Fruit fly (Drosophila melanogaster) whole organism, embryonic: Measurements from ENCODE around the gene gw.

Experiments used
- CG10267 ChIP-seq: fragments of 200-800 bp; sonication (Bioruptor generic); optimal IDR thresholded peaks from 2 replicates; lab custom pipeline; 2018; ENCODE audit warnings: missing biosample characterization, mild to moderate bottlenecking, missing genetic modification characterization, moderate library complexity
- CG10321 ChIP-seq: fragments of 200-800 bp; sonication (Bioruptor generic); IDR thresholded peaks from 2 replicates; pipeline ENCODE4 v1.3.6; 2022; ENCODE audit warnings: missing biosample characterization, missing genetic modification characterization
- CG11093 ChIP-seq: fragments of 200-800 bp; sonication (Bioruptor generic); IDR thresholded peaks from 3 replicates; pipeline ENCODE4 v1.3.6; 2022; ENCODE audit warnings: missing biosample characterization, missing genetic modification characterization
- CG11723 ChIP-seq: fragments of 200-800 bp; sonication (Bioruptor generic); optimal IDR thresholded peaks from 2 replicates; lab custom pipeline; 2017; ENCODE audit warnings: missing biosample characterization, mild to moderate bottlenecking, missing genetic modification characterization
- CG1233 ChIP-seq: fragments of 200-800 bp; sonication (Bioruptor generic); optimal IDR thresholded peaks from 4 replicates; lab custom pipeline; 2018; ENCODE audit warnings: missing biosample characterization, mild to moderate bottlenecking, missing genetic modification characterization
- CG12769 ChIP-seq: fragments of 200-800 bp; sonication (Bioruptor generic); optimal IDR thresholded peaks from 2 replicates; lab custom pipeline; 2019; ENCODE audit warnings: missing biosample characterization, mild to moderate bottlenecking, missing genetic modification characterization, moderate library complexity
- CG13296 ChIP-seq: fragments of 200-800 bp; sonication (Bioruptor generic); optimal IDR thresholded peaks from 3 replicates; lab custom pipeline; 2018; ENCODE audit warnings: missing biosample characterization, mild to moderate bottlenecking, missing genetic modification characterization
- CG13894 ChIP-seq: fragments of 200-800 bp; sonication (Bioruptor generic); optimal IDR thresholded peaks from 3 replicates; lab custom pipeline; 2018; ENCODE audit warnings: missing biosample characterization, mild to moderate bottlenecking, missing genetic modification characterization, moderate library complexity
- CG1603 ChIP-seq: fragments of 200-800 bp; sonication (Bioruptor generic); optimal IDR thresholded peaks from 2 replicates; lab custom pipeline; 2019; ENCODE audit warnings: missing biosample characterization, mild to moderate bottlenecking, missing genetic modification characterization, moderate library complexity
- CG17359 ChIP-seq: fragments of 200-800 bp; sonication (Bioruptor generic); optimal IDR thresholded peaks from 3 replicates; lab custom pipeline; 2018; ENCODE audit warnings: missing biosample characterization, mild to moderate bottlenecking, missing genetic modification characterization, moderate library complexity
- CG17802 ChIP-seq: fragments of 200-800 bp; sonication (Bioruptor generic); optimal IDR thresholded peaks from 2 replicates; lab custom pipeline; 2018; ENCODE audit warnings: missing biosample characterization, mild to moderate bottlenecking, missing genetic modification characterization, moderate library complexity
- CG17912 ChIP-seq: fragments of 200-800 bp; sonication (Bioruptor generic); optimal IDR thresholded peaks from 2 replicates; lab custom pipeline; 2018; ENCODE audit warnings: missing biosample characterization, mild to moderate bottlenecking, missing genetic modification characterization
- CG18262 ChIP-seq: fragments of 200-800 bp; optimal IDR thresholded peaks from 3 replicates; lab custom pipeline; 2019; ENCODE audit warnings: missing biosample characterization, mild to moderate bottlenecking, missing genetic modification characterization, moderate library complexity
- CG2199 ChIP-seq: fragments of 200-800 bp; sonication (Bioruptor generic); IDR thresholded peaks from 3 replicates; pipeline ENCODE4 v1.3.6; 2022; ENCODE audit warnings: missing biosample characterization, missing genetic modification characterization
- CG30020 ChIP-seq: fragments of 200-800 bp; optimal IDR thresholded peaks from 2 replicates; lab custom pipeline; 2019; ENCODE audit warnings: missing biosample characterization, mild to moderate bottlenecking, missing genetic modification characterization, moderate library complexity
- CG3065 ChIP-seq: fragments of 200-800 bp; sonication (Bioruptor generic); optimal IDR thresholded peaks from 2 replicates; lab custom pipeline; 2016; ENCODE audit warnings: missing biosample characterization, missing genetic modification characterization
- CG33557 ChIP-seq: fragments of 200-800 bp; sonication (Bioruptor generic); optimal IDR thresholded peaks from 2 replicates; lab custom pipeline; 2019; ENCODE audit warnings: missing biosample characterization, mild to moderate bottlenecking, missing genetic modification characterization, moderate library complexity
- CG34376 ChIP-seq: fragments of 200-800 bp; sonication (Bioruptor generic); optimal IDR thresholded peaks from 2 replicates; lab custom pipeline; 2018; ENCODE audit warnings: missing biosample characterization, mild to moderate bottlenecking, missing genetic modification characterization
- CG4424 ChIP-seq: fragments of 200-800 bp; sonication (Bioruptor generic); optimal IDR thresholded peaks from 3 replicates; lab custom pipeline; 2016; ENCODE audit warnings: missing biosample characterization, missing genetic modification characterization
- CG5180 ChIP-seq: fragments of 200-800 bp; sonication (Bioruptor generic); optimal IDR thresholded peaks from 3 replicates; lab custom pipeline; 2017; ENCODE audit warnings: missing biosample characterization, missing genetic modification characterization, mild to moderate bottlenecking, moderate library complexity, missing genetic modification reagents
- CG6254 ChIP-seq: fragments of 200-800 bp; sonication (Bioruptor generic); optimal IDR thresholded peaks from 3 replicates; lab custom pipeline; 2017; ENCODE audit warnings: mild to moderate bottlenecking, missing biosample characterization, missing genetic modification reagents, missing genetic modification characterization
- CG7786 ChIP-seq: fragments of 200-800 bp; sonication (Bioruptor generic); optimal IDR thresholded peaks from 2 replicates; lab custom pipeline; 2016; ENCODE audit warnings: missing biosample characterization, missing genetic modification characterization
- CG8290 ChIP-seq, 3 experiments: fragments of 200-800 bp; sonication (Bioruptor generic); optimal IDR thresholded peaks; 2 replicates each; lab custom pipeline; 2016 to 2019; ENCODE audit warnings: missing biosample characterization in 3 of 3, missing genetic modification characterization in 3 of 3, mild to moderate bottlenecking in 2 of 3, moderate library complexity in 1 of 3
- CkIIα-i1 ChIP-seq: fragments of 200-800 bp; sonication (Bioruptor generic); IDR thresholded peaks from 2 replicates; pipeline ENCODE4 v1.3.6; 2022; ENCODE audit warnings: missing biosample characterization, missing genetic modification characterization
- D19A ChIP-seq: fragments of 200-800 bp; optimal IDR thresholded peaks from 3 replicates; lab custom pipeline; 2019; ENCODE audit warnings: missing biosample characterization, mild to moderate bottlenecking, missing genetic modification characterization, moderate library complexity
- HLHmδ ChIP-seq: fragments of 200-800 bp; sonication (Bioruptor generic); optimal IDR thresholded peaks from 2 replicates; lab custom pipeline; 2018; ENCODE audit warnings: missing biosample characterization, mild to moderate bottlenecking, missing genetic modification characterization, moderate library complexity
- Jarid2 ChIP-seq: fragments of 200-800 bp; sonication (Bioruptor generic); optimal IDR thresholded peaks from 3 replicates; lab custom pipeline; 2017; ENCODE audit warnings: mild to moderate bottlenecking, missing biosample characterization, missing genetic modification reagents, missing genetic modification characterization
- MESR4 ChIP-seq: fragments of 200-800 bp; sonication (Bioruptor generic); optimal IDR thresholded peaks from 2 replicates; lab custom pipeline; 2018; ENCODE audit warnings: missing biosample characterization, mild to moderate bottlenecking, missing genetic modification characterization, moderate library complexity
- Med ChIP-seq: fragments of 200-800 bp; sonication (Bioruptor generic); peaks from one replicate; lab custom pipeline; 2016; ENCODE audit warnings: missing biosample characterization, missing genetic modification characterization, mild to moderate bottlenecking, inconsistent platforms, moderate library complexity
- Pdp1 ChIP-seq, 2 experiments: fragments of 200-800 bp; sonication (Bioruptor generic); optimal IDR thresholded peaks; 3 replicates each; lab custom pipeline; 2016; ENCODE audit warnings: missing biosample characterization in 2 of 2, missing genetic modification characterization in 2 of 2, mild to moderate bottlenecking in 1 of 2, moderate library complexity in 1 of 2
- Six4 ChIP-seq: fragments of 200-800 bp; sonication (Bioruptor generic); optimal IDR thresholded peaks from 2 replicates; lab custom pipeline; 2016; ENCODE audit warnings: missing biosample characterization, missing genetic modification characterization
- Stat92E ChIP-seq, 3 experiments: fragments of >200 bp in 2 of 3; fragments of 200-800 bp in 1 of 3; sonication (Bioruptor generic) in 1 of 3; optimal IDR thresholded peaks; 2 replicates each; lab custom pipeline; 2017 to 2019; ENCODE audit warnings: missing biosample characterization in 3 of 3, missing genetic modification characterization in 3 of 3, mild to moderate bottlenecking in 1 of 3, moderate library complexity in 1 of 3
- cg ChIP-seq: fragments of 200-800 bp; sonication (Bioruptor generic); optimal IDR thresholded peaks from 3 replicates; lab custom pipeline; 2019; ENCODE audit warnings: missing biosample characterization, mild to moderate bottlenecking, missing genetic modification characterization, moderate library complexity
- corto ChIP-seq: fragments of 200-800 bp; sonication (Bioruptor generic); optimal IDR thresholded peaks from 2 replicates; lab custom pipeline; 2016; ENCODE audit warnings: missing biosample characterization, mild to moderate bottlenecking, missing genetic modification characterization, moderate library complexity
- gro ChIP-seq: fragments of 200-800 bp; sonication (Bioruptor generic); optimal IDR thresholded peaks from 2 replicates; lab custom pipeline; 2016; ENCODE audit warnings: missing biosample characterization, missing genetic modification characterization
- insv ChIP-seq, 2 experiments: fragments of 200-800 bp; sonication (Bioruptor generic); optimal IDR thresholded peaks; 3 replicates each; lab custom pipeline; 2016 to 2018; ENCODE audit warnings: missing biosample characterization in 2 of 2, missing genetic modification characterization in 2 of 2
- nom ChIP-seq: fragments of 200-800 bp; sonication (Bioruptor generic); optimal IDR thresholded peaks from 2 replicates; lab custom pipeline; 2017; ENCODE audit warnings: missing biosample characterization, missing genetic modification characterization, mild to moderate bottlenecking, moderate library complexity, missing genetic modification reagents
- odd ChIP-seq: fragments of 200-800 bp; sonication (Bioruptor generic); optimal IDR thresholded peaks from 2 replicates; lab custom pipeline; 2017; ENCODE audit warnings: missing biosample characterization, mild to moderate bottlenecking, missing genetic modification characterization
- pfk ChIP-seq: fragments of 200-800 bp; sonication (Bioruptor generic); optimal IDR thresholded peaks from 2 replicates; lab custom pipeline; 2018; ENCODE audit warnings: missing biosample characterization, mild to moderate bottlenecking, missing genetic modification characterization, moderate library complexity
- pros ChIP-seq: fragments of 200-800 bp; sonication (Bioruptor generic); optimal IDR thresholded peaks from 3 replicates; lab custom pipeline; 2019; ENCODE audit warnings: missing biosample characterization, mild to moderate bottlenecking, missing genetic modification characterization, moderate library complexity
- ranshi ChIP-seq: fragments of 200-800 bp; sonication (Bioruptor generic); IDR thresholded peaks from 2 replicates; pipeline ENCODE4 v1.3.6; 2022; ENCODE audit warnings: missing biosample characterization, missing genetic modification characterization
- sens ChIP-seq: fragments of 200-800 bp; sonication (Bioruptor generic); peaks from one replicate; lab custom pipeline; 2016; ENCODE audit warnings: missing biosample characterization, missing genetic modification characterization
- unc-4 ChIP-seq: fragments of 200-800 bp; sonication (Bioruptor generic); IDR thresholded peaks from 2 replicates; pipeline ENCODE4 v1.3.6; 2022; ENCODE audit warnings: missing biosample characterization, missing genetic modification characterization; ENCODE audit not compliant: partially characterized antibody
- wek ChIP-seq: fragments of 200-800 bp; sonication (Bioruptor generic); optimal IDR thresholded peaks from 3 replicates; lab custom pipeline; 2018; ENCODE audit warnings: missing biosample characterization, mild to moderate bottlenecking, missing genetic modification characterization, moderate library complexity
- zen ChIP-seq: fragments of 200-800 bp; sonication (Bioruptor generic); optimal IDR thresholded peaks from 3 replicates; lab custom pipeline; 2018; ENCODE audit warnings: missing biosample characterization, mild to moderate bottlenecking, missing genetic modification characterization, moderate library complexity

gw gene

dm6 chr4:625898-626644 lies 34.3 kb downstream of the gw start, which contains the start of gene mav:
Gene mav (minus strand): TSS chr4:626031.
- TF ChIP-seq insv (GFP tag; optimal IDR thresholded peaks at IDR 0.05; lab: Kevin White, UChicago) (peak in 1 of 2 experiments; percentile 32), CG30020 (peak; percentile 72), CG6254 (no peak), CG2199 (GFP tag; lab: Robert Waterston, UW) (peak; percentile 93), Med (GFP tag; lab: Kevin White, UChicago) (peak; percentile 52), CG11093 (GFP tag; lab: Robert Waterston, UW) (no peak), CG8290 (GFP tag; optimal IDR thresholded peaks at IDR 0.05; lab: Kevin White, UChicago) (no peak), CG8290 (tag; optimal IDR thresholded peaks at IDR 0.05; lab: Kevin White, UChicago) (peak in 1 of 2 experiments; percentile 62), pros (GFP tag; lab: Kevin White, UChicago) (peak; percentile 74), CG12769 (peak; percentile 61), D19A (tag; lab: Kevin White, UChicago) (peak; percentile 13), CG7786 (GFP tag; lab: Kevin White, UChicago) (no peak), Stat92E (GFP tag; optimal IDR thresholded peaks at IDR 0.05; lab: Kevin White, UChicago) (peak in 1 of 3 experiments; percentile 38), Pdp1 (GFP tag; optimal IDR thresholded peaks at IDR 0.05; lab: Kevin White, UChicago) (peak in 1 of 2 experiments; percentile 90), CG33557 (peak; percentile 41), CG10267 (tag; lab: Kevin White, UChicago) (no peak), CG13894 (tag; lab: Kevin White, UChicago) (peak; percentile 49), CG1603 (peak; percentile 39), CG10321 (GFP tag; lab: Robert Waterston, UW) (peak; percentile 49; the same call in 1 of the 2 replicates), corto (peak; percentile 14), CG1233 (GFP tag; lab: Kevin White, UChicago) (no peak), CG17359 (tag; lab: Kevin White, UChicago) (peak; percentile 0), gro (GFP tag; lab: Kevin White, UChicago) (no peak), cg (GFP tag; lab: Kevin White, UChicago) (peak; percentile 88), Six4 (GFP tag; lab: Kevin White, UChicago) (no peak), Jarid2 (GFP tag; lab: Kevin White, UChicago) (no peak), HLHmδ (GFP tag; lab: Kevin White, UChicago) (no peak), CG17912 (GFP tag; lab: Kevin White, UChicago) (no peak), CG11723 (GFP tag; lab: Kevin White, UChicago) (peak; percentile 56), zen (peak; percentile 46), CG17802 (tag; lab: Kevin White, UChicago) (peak; percentile 48), ranshi (GFP tag; lab: Robert Waterston, UW) (no peak; the same call in 1 of the 2 replicates), MESR4 (GFP tag; lab: Kevin White, UChicago) (peak; percentile 63), wek (GFP tag; lab: Kevin White, UChicago) (peak; percentile 39), CG4424 (no peak), CG34376 (peak; percentile 33), CG13296 (peak; percentile 16), nom (GFP tag; lab: Kevin White, UChicago) (peak; percentile 59), pfk (GFP tag; lab: Kevin White, UChicago) (peak; percentile 9), CG3065 (GFP tag; lab: Kevin White, UChicago) (peak; percentile 70), unc-4 (GFP tag; lab: Robert Waterston, UW) (no peak), odd (peak; percentile 38), CG5180 (GFP tag; lab: Kevin White, UChicago) (peak; percentile 84), CkIIα-i1 (GFP tag; lab: Robert Waterston, UW) (no peak), sens (peak; percentile 72), CG18262 (peak; percentile 1)
